Worm (Caenorhabditis elegans): ENCODE results near the gene T28A11.16.

T28A11.16 gene

ce11 chrV:3259168-3259622 is at the start of gene T28A11.16:
Gene T28A11.16, minus strand, starts transcription at chrV:3259218.
- TF ChIP-seq scrt-1 (GFP tag; IDR thresholded peaks at IDR 0.05) (no peak), pes-1 (GFP tag; IDR thresholded peaks at IDR 0.05) (no peak), aly-1 (tag; optimal IDR thresholded peaks at IDR 0.05) (no peak), tra-4 (tag; optimal IDR thresholded peaks at IDR 0.05) (no peak), ceh-36 (tag; optimal IDR thresholded peaks at IDR 0.05) (no peak), hnd-1 (tag; optimal IDR thresholded peaks at IDR 0.05) (no peak), hmbx-1 (tag; optimal IDR thresholded peaks at IDR 0.05) (no peak)

- TF ChIP-seq ceh-13 (GFP tag; optimal IDR thresholded peaks at IDR 0.05) (no peak), B0310.2 (tag; optimal IDR thresholded peaks at IDR 0.05) (no peak), tbx-37 (GFP tag; conservative IDR thresholded peaks at IDR 0.05) (no peak), ama-1 (optimal IDR thresholded peaks at IDR 0.05) (no peak), tbx-11 (GFP tag; IDR thresholded peaks at IDR 0.05) (no peak), F13C5.2 (tag; optimal IDR thresholded peaks at IDR 0.05) (no peak), sea-1 (GFP tag; conservative IDR thresholded peaks at IDR 0.05) (no peak), flt-1 (GFP tag; IDR thresholded peaks at IDR 0.05) (no peak), scrt-1 (GFP tag; IDR thresholded peaks at IDR 0.05) (no peak), ets-7 (tag; optimal IDR thresholded peaks at IDR 0.05) (no peak), hnd-1 (tag; optimal IDR thresholded peaks at IDR 0.05) (no peak), pes-1 (GFP tag; IDR thresholded peaks at IDR 0.05) (no peak), hmg-4 (GFP tag; optimal IDR thresholded peaks at IDR 0.05) (no peak), ceh-36 (tag; optimal IDR thresholded peaks at IDR 0.05) (no peak), hmbx-1 (tag; optimal IDR thresholded peaks at IDR 0.05) (no peak)
Observed at ce11 chrV:3308169-3308568, 49.2 kb upstream of the T28A11.16 start, which contains the start of gene srbc-3. Gene srbc-3, plus strand, starts transcription at chrV:3308469.

DNA sequence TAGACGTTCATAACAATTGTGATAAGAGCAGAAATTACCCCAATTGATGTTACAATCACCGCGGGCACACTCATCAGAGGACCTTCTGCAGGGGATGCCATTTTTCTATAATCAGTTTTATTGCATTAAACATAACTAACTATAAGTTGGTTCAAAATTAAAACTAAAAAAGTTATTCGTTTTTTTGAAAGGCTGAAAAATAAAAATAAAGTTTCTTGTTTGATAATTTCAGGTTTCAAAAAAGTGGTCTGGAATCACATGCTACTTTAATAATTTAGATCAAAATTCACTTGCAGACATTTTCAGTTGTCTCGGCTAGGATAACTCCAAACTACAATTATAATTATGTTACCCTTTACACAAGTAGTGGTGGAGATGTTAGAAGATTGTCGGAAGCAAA is 42.9 kb upstream of the T28A11.16 start, which contains the start of gene srbc-1:
Gene srbc-1, minus strand, starts transcription at position 101 of the 400 bp plus-strand sequence.
- TF ChIP-seq hmg-4 (GFP tag; optimal IDR thresholded peaks at IDR 0.05) (no peak), hnd-1 (tag; optimal IDR thresholded peaks at IDR 0.05) (no peak), ceh-13 (GFP tag; optimal IDR thresholded peaks at IDR 0.05) (no peak), pes-1 (GFP tag; IDR thresholded peaks at IDR 0.05) (no peak), ceh-36 (tag; optimal IDR thresholded peaks at IDR 0.05) (no peak), flt-1 (GFP tag; IDR thresholded peaks at IDR 0.05) (no peak), sea-1 (GFP tag; conservative IDR thresholded peaks at IDR 0.05) (no peak), hmbx-1 (tag; optimal IDR thresholded peaks at IDR 0.05) (no peak), scrt-1 (GFP tag; IDR thresholded peaks at IDR 0.05) (no peak), ets-7 (tag; optimal IDR thresholded peaks at IDR 0.05) (no peak), aly-1 (tag; optimal IDR thresholded peaks at IDR 0.05) (no peak), tbx-37 (GFP tag; conservative IDR thresholded peaks at IDR 0.05) (no peak), ama-1 (optimal IDR thresholded peaks at IDR 0.05) (no peak)

DNA sequence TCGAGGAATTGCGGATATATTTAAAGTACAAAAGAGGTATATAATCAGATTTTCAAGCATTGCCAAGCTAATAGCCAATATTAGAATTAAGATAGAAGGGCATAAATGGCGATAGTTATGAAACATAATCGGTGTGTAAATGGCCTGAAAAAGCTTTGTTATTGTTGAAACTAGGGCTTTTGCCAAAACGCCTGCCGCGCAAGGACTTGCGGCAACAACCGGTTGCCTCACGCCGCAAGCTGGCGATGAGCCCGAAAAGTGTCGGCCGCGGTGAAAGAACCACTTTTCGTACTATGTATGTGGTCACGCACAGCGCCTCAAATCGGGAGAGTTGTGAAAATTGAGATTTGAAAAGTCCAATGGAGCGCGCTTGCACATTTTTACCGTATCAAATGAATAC is 40.4 kb upstream of the T28A11.16 start:
- no peak for TF ChIP-seq B0310.2 (tag; optimal IDR thresholded peaks at IDR 0.05)
- TF ChIP-seq ama-1 (optimal IDR thresholded peaks at IDR 0.05): no peak
- no peak for TF ChIP-seq ets-7 (tag; optimal IDR thresholded peaks at IDR 0.05)
- no peak for TF ChIP-seq ceh-13 (GFP tag; optimal IDR thresholded peaks at IDR 0.05)
- TF ChIP-seq tra-4 (tag; optimal IDR thresholded peaks at IDR 0.05): no peak
- TF ChIP-seq scrt-1 (GFP tag; IDR thresholded peaks at IDR 0.05): no peak
- no peak for TF ChIP-seq tbx-37 (GFP tag; conservative IDR thresholded peaks at IDR 0.05)
- TF ChIP-seq F13C5.2 (tag; optimal IDR thresholded peaks at IDR 0.05): no peak
- TF ChIP-seq hmbx-1 (tag; optimal IDR thresholded peaks at IDR 0.05): no peak
- no peak for TF ChIP-seq flt-1 (GFP tag; IDR thresholded peaks at IDR 0.05)
- TF ChIP-seq hmg-4 (GFP tag; optimal IDR thresholded peaks at IDR 0.05): no peak

DNA sequence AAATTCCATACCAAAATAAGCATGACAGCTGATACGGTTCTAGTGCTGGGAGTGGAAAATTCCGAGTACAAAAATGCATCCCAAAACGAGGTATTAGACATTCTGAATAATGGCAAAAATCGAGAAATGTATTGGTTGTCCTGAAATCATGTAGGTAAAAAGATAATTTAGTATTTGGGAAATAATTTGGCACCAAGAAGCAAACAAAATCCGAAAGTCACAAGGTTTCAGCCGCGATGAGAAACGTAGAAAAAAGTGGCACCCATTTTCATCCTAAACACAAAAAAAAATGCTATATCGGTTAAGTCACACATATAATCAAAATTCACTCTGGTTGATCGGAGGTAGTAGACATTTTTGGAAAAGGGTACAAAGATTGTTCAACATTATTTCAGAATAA is 38.7 kb upstream of the T28A11.16 start, which contains the start of gene srx-122:
Gene srx-122, minus strand, starts transcription at position 101 of the 400 bp plus-strand sequence.
- TF ChIP-seq tbx-37 (GFP tag; conservative IDR thresholded peaks at IDR 0.05) (no peak), flt-1 (GFP tag; IDR thresholded peaks at IDR 0.05) (no peak), hmbx-1 (tag; optimal IDR thresholded peaks at IDR 0.05) (no peak), aly-1 (tag; optimal IDR thresholded peaks at IDR 0.05) (no peak), sea-1 (GFP tag; conservative IDR thresholded peaks at IDR 0.05) (no peak), ceh-13 (GFP tag; optimal IDR thresholded peaks at IDR 0.05) (no peak), ceh-36 (tag; optimal IDR thresholded peaks at IDR 0.05) (no peak), ets-7 (tag; optimal IDR thresholded peaks at IDR 0.05) (no peak), hnd-1 (tag; optimal IDR thresholded peaks at IDR 0.05) (no peak), hmg-4 (GFP tag; optimal IDR thresholded peaks at IDR 0.05) (no peak), F13C5.2 (tag; optimal IDR thresholded peaks at IDR 0.05) (no peak)

DNA sequence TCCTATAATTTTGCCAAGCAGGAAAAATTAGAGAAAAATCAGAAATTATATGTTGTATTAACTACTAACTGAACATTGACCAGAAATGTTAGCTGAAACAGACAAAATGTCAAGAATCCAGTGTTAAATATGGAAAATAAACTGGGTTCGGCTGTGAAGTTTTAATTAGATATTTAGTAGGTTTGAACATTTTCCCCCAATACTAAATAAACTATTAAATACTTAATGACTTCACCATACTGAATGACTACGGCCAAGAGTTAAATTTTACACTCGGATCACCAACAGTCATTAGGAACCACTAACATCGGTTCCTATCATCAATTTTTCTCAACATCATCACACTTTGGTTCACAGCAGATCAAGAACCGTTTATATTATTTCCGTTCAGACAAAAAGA is 36.4 kb upstream of the T28A11.16 start:
- TF ChIP-seq hmg-4 (GFP tag; optimal IDR thresholded peaks at IDR 0.05) (no peak), tbx-37 (GFP tag; conservative IDR thresholded peaks at IDR 0.05) (no peak)

DNA sequence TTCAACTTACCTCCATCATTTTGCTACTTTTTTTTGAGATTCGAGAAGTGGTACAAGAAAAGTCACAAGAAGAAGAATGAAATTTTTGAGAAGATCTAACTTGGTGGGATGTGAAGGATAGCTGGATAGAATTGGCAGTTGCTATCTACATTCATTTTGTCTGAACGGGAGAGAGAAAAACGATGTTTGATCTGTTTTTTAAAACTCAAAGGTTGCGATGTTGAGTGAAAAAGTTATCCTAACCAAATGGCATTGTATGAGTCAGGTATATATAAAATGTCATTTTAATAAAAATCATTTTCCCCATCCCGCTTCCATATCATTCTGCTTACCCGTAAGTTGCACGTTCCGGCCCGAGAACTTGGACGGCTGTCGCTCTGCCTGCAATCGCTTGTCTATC is 30.2 kb upstream of the T28A11.16 start, which contains the start of gene F35F10.6:
Gene F35F10.6, minus strand, starts transcription at position 101 of the 400 bp plus-strand sequence.
- TF ChIP-seq hmbx-1 (tag; optimal IDR thresholded peaks at IDR 0.05): no peak
- TF ChIP-seq scrt-1 (GFP tag; IDR thresholded peaks at IDR 0.05): no peak
- no peak for TF ChIP-seq pes-1 (GFP tag; IDR thresholded peaks at IDR 0.05)
- TF ChIP-seq sea-1 (GFP tag; conservative IDR thresholded peaks at IDR 0.05): no peak
- TF ChIP-seq tbx-37 (GFP tag; conservative IDR thresholded peaks at IDR 0.05): no peak
- TF ChIP-seq ceh-36 (tag; optimal IDR thresholded peaks at IDR 0.05): no peak
- no peak for TF ChIP-seq tra-4 (tag; optimal IDR thresholded peaks at IDR 0.05)
- no peak for TF ChIP-seq hnd-1 (tag; optimal IDR thresholded peaks at IDR 0.05)
- no peak for TF ChIP-seq tbx-11 (GFP tag; IDR thresholded peaks at IDR 0.05)
- TF ChIP-seq aly-1 (tag; optimal IDR thresholded peaks at IDR 0.05): no peak
- no peak for TF ChIP-seq ets-7 (tag; optimal IDR thresholded peaks at IDR 0.05)
- no peak for TF ChIP-seq flt-1 (GFP tag; IDR thresholded peaks at IDR 0.05)
- TF ChIP-seq B0310.2 (tag; optimal IDR thresholded peaks at IDR 0.05): no peak
- no peak for TF ChIP-seq ama-1 (optimal IDR thresholded peaks at IDR 0.05)

ce11 chrV:3288134-3288533 is 29.1 kb upstream of the T28A11.16 start:
- no peak for TF ChIP-seq ceh-13 (GFP tag; optimal IDR thresholded peaks at IDR 0.05)
- TF ChIP-seq hmg-4 (GFP tag; optimal IDR thresholded peaks at IDR 0.05): no peak
- TF ChIP-seq pes-1 (GFP tag; IDR thresholded peaks at IDR 0.05): no peak
- TF ChIP-seq ama-1 (optimal IDR thresholded peaks at IDR 0.05): no peak
- no peak for TF ChIP-seq B0310.2 (tag; optimal IDR thresholded peaks at IDR 0.05)
- TF ChIP-seq scrt-1 (GFP tag; IDR thresholded peaks at IDR 0.05): no peak

Measured in whole organism, early embryonic.